Worm (Caenorhabditis elegans) whole organism, L1 larva: ENCODE results near the gene ZK1307.1.

ENCODE experiments used
- ama-1 ChIP-seq: fragments of 150-350 bp; optimal IDR thresholded peaks from 2 replicates; lab custom pipeline; 2014
- elt-2 ChIP-seq: sonication (generic microtip); optimal IDR thresholded peaks from 2 replicates; lab custom pipeline; 2016; ENCODE audit warnings: missing genetic modification characterization, mild to moderate bottlenecking, inconsistent platforms, missing compliant biosample characterization, missing genetic modification reagents
- ets-5 ChIP-seq: fragments of 200-800 bp; sonication (Bioruptor generic); IDR thresholded peaks from 2 replicates; pipeline ENCODE4 v1.3.6; 2022; ENCODE audit warnings: missing genetic modification characterization, missing compliant biosample characterization
- jun-1 ChIP-seq: fragments of 150-350 bp; optimal IDR thresholded peaks from 2 replicates; lab custom pipeline; 2014; ENCODE audit warnings: missing biosample characterization, missing genetic modification reagents, missing genetic modification characterization
- nhr-19 ChIP-seq: fragments of 200-800 bp; sonication (Bioruptor generic); conservative IDR thresholded peaks from 2 replicates; pipeline ENCODE4 v1.3.6; 2022; ENCODE audit warnings: missing genetic modification characterization, missing compliant biosample characterization

ZK1307.1 gene

DNA sequence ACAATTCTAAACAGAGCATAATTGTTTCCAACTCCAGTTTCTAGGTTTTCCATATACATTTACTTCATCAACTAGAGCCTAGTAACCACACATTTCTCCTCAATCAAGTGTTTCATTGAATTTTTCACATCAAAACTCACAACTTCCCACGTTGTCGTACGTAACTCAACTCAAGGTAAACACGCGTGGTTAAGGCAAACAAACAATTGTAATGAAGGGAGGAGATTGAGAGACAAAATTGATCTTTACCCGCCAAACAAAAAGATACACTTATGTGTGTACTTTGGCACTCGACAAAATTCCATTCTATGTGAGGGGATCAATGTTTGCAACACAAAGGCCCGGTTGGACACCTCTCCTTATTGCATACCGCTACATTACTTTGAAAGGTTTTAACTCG lies 50.0 kb downstream of the ZK1307.1 start, which contains the start of gene nhr-19 (continued):
- TF ChIP-seq nhr-19 (peak; percentile 71), ets-5 (no peak), elt-2 (no peak)

DNA sequence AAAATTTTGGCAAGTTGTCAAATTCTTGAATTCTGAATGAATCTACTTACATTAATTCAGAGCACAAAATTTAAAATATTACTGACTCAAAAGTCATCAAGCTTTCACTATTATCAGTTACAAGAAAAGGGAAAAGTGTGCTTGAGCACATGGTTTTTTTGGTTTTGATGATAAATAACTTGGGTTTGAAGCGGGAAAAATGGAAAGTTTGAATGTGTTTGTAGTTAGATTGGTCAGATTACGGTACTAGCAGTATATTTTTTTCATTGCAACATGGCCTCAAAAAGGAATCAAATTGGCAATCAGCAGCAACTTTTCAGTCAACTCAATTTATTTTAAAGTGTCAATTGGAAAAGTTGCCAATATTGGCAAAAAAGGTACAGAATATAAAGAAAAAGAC lies 50.7 kb downstream of the ZK1307.1 start:
- TF ChIP-seq jun-1 (tag; lab: Kevin White, UChicago) (no peak), ama-1 (lab: Kevin White, UChicago) (peak; percentile 60)
